Fruit fly (Drosophila melanogaster) whole organism, embryonic: Measurements from ENCODE around the gene Mzt1.

ENCODE experiments used
- Aef1 ChIP-seq: fragments of 200-800 bp; sonication (Bioruptor generic); IDR thresholded peaks from 3 replicates; pipeline ENCODE4 v1.3.6; 2022; ENCODE audit warnings: missing biosample characterization, missing genetic modification characterization
- Bdp1 ChIP-seq: fragments of 200-800 bp; sonication (Bioruptor generic); optimal IDR thresholded peaks from 3 replicates; lab custom pipeline; 2016; ENCODE audit warnings: missing biosample characterization, missing genetic modification characterization
- Blimp-1 ChIP-seq: fragments of 200-800 bp; sonication (Bioruptor generic); optimal IDR thresholded peaks from 3 replicates; lab custom pipeline; 2018; ENCODE audit warnings: missing biosample characterization, missing genetic modification characterization, mild to moderate bottlenecking, moderate library complexity, missing genetic modification reagents
- CG11696 ChIP-seq: fragments of 200-800 bp; sonication (Bioruptor generic); IDR thresholded peaks from 2 replicates; pipeline ENCODE4 v1.3.6; 2022; ENCODE audit warnings: missing biosample characterization, missing genetic modification characterization
- CG15269 ChIP-seq: fragments of 200-800 bp; sonication (Bioruptor generic); optimal IDR thresholded peaks from 2 replicates; lab custom pipeline; 2018; ENCODE audit warnings: missing biosample characterization, mild to moderate bottlenecking, missing genetic modification characterization, moderate library complexity
- CG1529 ChIP-seq: fragments of 200-800 bp; sonication (Bioruptor generic); optimal IDR thresholded peaks from 3 replicates; lab custom pipeline; 2018; ENCODE audit warnings: missing biosample characterization, missing genetic modification characterization
- CG15479 ChIP-seq: fragments of 200-800 bp; sonication (Bioruptor generic); optimal IDR thresholded peaks from 3 replicates; lab custom pipeline; 2019; ENCODE audit warnings: missing biosample characterization, mild to moderate bottlenecking, missing genetic modification characterization, moderate library complexity
- CG18262 ChIP-seq: fragments of 200-800 bp; optimal IDR thresholded peaks from 3 replicates; lab custom pipeline; 2019; ENCODE audit warnings: missing biosample characterization, mild to moderate bottlenecking, missing genetic modification characterization, moderate library complexity
- CG31224 ChIP-seq: fragments of 200-800 bp; sonication (Bioruptor generic); IDR thresholded peaks from 2 replicates; pipeline ENCODE4 v1.3.6; 2022; ENCODE audit warnings: missing biosample characterization, missing genetic modification characterization
- CG31388 ChIP-seq: fragments of 200-800 bp; sonication (Bioruptor generic); optimal IDR thresholded peaks from 2 replicates; lab custom pipeline; 2016; ENCODE audit warnings: missing biosample characterization, missing genetic modification characterization
- CG34224 ChIP-seq: fragments of 200-800 bp; sonication (Bioruptor generic); IDR thresholded peaks from 3 replicates; pipeline ENCODE4 v1.3.6; 2022; ENCODE audit warnings: missing biosample characterization, missing genetic modification characterization; ENCODE audit not compliant: partially characterized antibody
- CG5180 ChIP-seq: fragments of 200-800 bp; sonication (Bioruptor generic); optimal IDR thresholded peaks from 3 replicates; lab custom pipeline; 2017; ENCODE audit warnings: missing biosample characterization, missing genetic modification characterization, mild to moderate bottlenecking, moderate library complexity, missing genetic modification reagents
- CG6254 ChIP-seq: fragments of 200-800 bp; sonication (Bioruptor generic); optimal IDR thresholded peaks from 3 replicates; lab custom pipeline; 2017; ENCODE audit warnings: mild to moderate bottlenecking, missing biosample characterization, missing genetic modification reagents, missing genetic modification characterization
- CG6791 ChIP-seq: fragments of 200-800 bp; sonication (Bioruptor generic); IDR thresholded peaks from 3 replicates; pipeline ENCODE4 v1.3.6; 2022; ENCODE audit warnings: missing biosample characterization, missing genetic modification characterization; ENCODE audit not compliant: partially characterized antibody
- CG7357 ChIP-seq: fragments of 200-800 bp; sonication (Bioruptor generic); IDR thresholded peaks from 3 replicates; pipeline ENCODE4 v1.3.6; 2022; ENCODE audit warnings: missing biosample characterization, missing genetic modification characterization
- CG7745 ChIP-seq: fragments of 200-800 bp; sonication (Bioruptor generic); optimal IDR thresholded peaks from 2 replicates; lab custom pipeline; 2018; ENCODE audit warnings: missing biosample characterization, mild to moderate bottlenecking, missing genetic modification characterization, moderate library complexity
- CG9817 ChIP-seq: fragments of 200-800 bp; sonication (Bioruptor generic); optimal IDR thresholded peaks from 2 replicates; lab custom pipeline; 2018; ENCODE audit warnings: missing biosample characterization, mild to moderate bottlenecking, missing genetic modification characterization, moderate library complexity
- CoRest ChIP-seq: fragments of 200-800 bp; sonication (Bioruptor generic); optimal IDR thresholded peaks from 3 replicates; lab custom pipeline; 2018; ENCODE audit warnings: missing biosample characterization, mild to moderate bottlenecking, missing genetic modification characterization, moderate library complexity
- E2f2 ChIP-seq: fragments of 200-800 bp; sonication (Bioruptor generic); IDR thresholded peaks from 2 replicates; pipeline ENCODE4 v1.3.6; 2022; ENCODE audit warnings: missing biosample characterization, missing genetic modification characterization
- Fer1 ChIP-seq: fragments of 200-800 bp; sonication (Bioruptor generic); optimal IDR thresholded peaks from 2 replicates; lab custom pipeline; 2017; ENCODE audit warnings: missing biosample characterization, mild to moderate bottlenecking, missing genetic modification characterization
- Gug ChIP-seq: fragments of 200-800 bp; sonication (Bioruptor generic); IDR thresholded peaks from 4 replicates; pipeline ENCODE4 v1.3.6; 2022; ENCODE audit warnings: missing biosample characterization, missing genetic modification characterization
- HLH54F ChIP-seq: fragments of 200-800 bp; sonication (Bioruptor generic); optimal IDR thresholded peaks from 3 replicates; lab custom pipeline; 2016; ENCODE audit warnings: missing biosample characterization, missing genetic modification characterization
- HLHmδ ChIP-seq: fragments of 200-800 bp; sonication (Bioruptor generic); optimal IDR thresholded peaks from 2 replicates; lab custom pipeline; 2018; ENCODE audit warnings: missing biosample characterization, mild to moderate bottlenecking, missing genetic modification characterization, moderate library complexity
- Hand ChIP-seq: fragments of 200-800 bp; sonication (Bioruptor generic); optimal IDR thresholded peaks from 2 replicates; lab custom pipeline; 2017; ENCODE audit warnings: mild to moderate bottlenecking, missing biosample characterization, missing genetic modification reagents, missing genetic modification characterization
- Max ChIP-seq: fragments of 200-800 bp; sonication (Bioruptor generic); optimal IDR thresholded peaks from 2 replicates; lab custom pipeline; 2016; ENCODE audit warnings: missing biosample characterization, mild to moderate bottlenecking, missing genetic modification characterization
- Nf-YA ChIP-seq: fragments of 200-800 bp; sonication (Bioruptor generic); IDR thresholded peaks from 2 replicates; pipeline ENCODE4 v1.3.6; 2022; ENCODE audit warnings: missing biosample characterization, missing genetic modification characterization
- Opbp ChIP-seq: fragments of 200-800 bp; sonication (Bioruptor generic); IDR thresholded peaks from 3 replicates; pipeline ENCODE4 v1.3.6; 2022; ENCODE audit warnings: missing biosample characterization, missing genetic modification characterization; ENCODE audit not compliant: partially characterized antibody
- Vsx1 ChIP-seq: fragments of 200-800 bp; sonication (Bioruptor generic); optimal IDR thresholded peaks from 2 replicates; lab custom pipeline; 2017; ENCODE audit warnings: missing biosample characterization, mild to moderate bottlenecking, missing genetic modification characterization, missing genetic modification reagents
- ac ChIP-seq: fragments of 200-800 bp; sonication (Bioruptor generic); optimal IDR thresholded peaks from 3 replicates; lab custom pipeline; 2017; ENCODE audit warnings: missing biosample characterization, mild to moderate bottlenecking, missing genetic modification characterization
- al ChIP-seq: fragments of 200-800 bp; sonication (Bioruptor generic); IDR thresholded peaks from 2 replicates; pipeline ENCODE4 v1.3.6; 2022; ENCODE audit warnings: missing biosample characterization, missing genetic modification characterization
- ara ChIP-seq: fragments of 200-800 bp; sonication (Bioruptor generic); IDR thresholded peaks from 2 replicates; pipeline ENCODE4 v1.3.6; 2022; ENCODE audit warnings: missing biosample characterization, missing genetic modification characterization
- bowl ChIP-seq: fragments of 200-800 bp; sonication (Bioruptor generic); IDR thresholded peaks from 2 replicates; pipeline ENCODE4 v1.3.6; 2022; ENCODE audit warnings: missing biosample characterization, missing genetic modification characterization
- corto ChIP-seq: fragments of 200-800 bp; sonication (Bioruptor generic); optimal IDR thresholded peaks from 2 replicates; lab custom pipeline; 2016; ENCODE audit warnings: missing biosample characterization, mild to moderate bottlenecking, missing genetic modification characterization, moderate library complexity
- dati ChIP-seq: fragments of 200-800 bp; sonication (Bioruptor generic); IDR thresholded peaks from 2 replicates; pipeline ENCODE4 v1.3.6; 2022; ENCODE audit warnings: missing biosample characterization, missing genetic modification characterization
- dm ChIP-seq: fragments of 200-800 bp; sonication (Bioruptor generic); optimal IDR thresholded peaks from 3 replicates; lab custom pipeline; 2016; ENCODE audit warnings: missing biosample characterization, missing genetic modification characterization
- dpn ChIP-seq, 2 experiments: fragments of 200-800 bp; sonication (Bioruptor generic); optimal IDR thresholded peaks; 3 replicates each; lab custom pipeline; 2016; ENCODE audit warnings: missing biosample characterization in 2 of 2, missing genetic modification characterization in 2 of 2
- emc ChIP-seq: fragments of 200-800 bp; sonication (Bioruptor generic); optimal IDR thresholded peaks from 2 replicates; lab custom pipeline; 2016; ENCODE audit warnings: missing biosample characterization, missing genetic modification characterization
- ewg ChIP-seq: fragments of 200-800 bp; sonication (Bioruptor generic); optimal IDR thresholded peaks from 3 replicates; lab custom pipeline; 2017; ENCODE audit warnings: mild to moderate bottlenecking, missing biosample characterization, missing genetic modification reagents, missing genetic modification characterization
- hth ChIP-seq: fragments of >200 bp; optimal IDR thresholded peaks from 2 replicates; lab custom pipeline; 2017; ENCODE audit warnings: inconsistent platforms
- inv ChIP-seq: fragments of 200-800 bp; sonication (Bioruptor generic); IDR thresholded peaks from 2 replicates; pipeline ENCODE4 v1.3.6; 2022; ENCODE audit warnings: missing biosample characterization, missing genetic modification characterization; ENCODE audit not compliant: partially characterized antibody
- lilli ChIP-seq: fragments of 200-800 bp; sonication (Bioruptor generic); optimal IDR thresholded peaks from 3 replicates; lab custom pipeline; 2016; ENCODE audit warnings: missing biosample characterization, missing genetic modification characterization
- nerfin-2 ChIP-seq: fragments of 200-800 bp; sonication (Bioruptor generic); IDR thresholded peaks from 2 replicates; pipeline ENCODE4 v1.3.6; 2022; ENCODE audit warnings: missing biosample characterization, missing genetic modification characterization; ENCODE audit not compliant: partially characterized antibody
- sd ChIP-seq: fragments of 200-800 bp; sonication (Bioruptor generic); optimal IDR thresholded peaks from 3 replicates; lab custom pipeline; 2018; ENCODE audit warnings: missing biosample characterization, mild to moderate bottlenecking, missing genetic modification characterization, moderate library complexity
- sens-2 ChIP-seq: fragments of 200-800 bp; sonication (Bioruptor generic); IDR thresholded peaks from 2 replicates; pipeline ENCODE4 v1.3.6; 2022; ENCODE audit warnings: missing biosample characterization, missing genetic modification characterization
- seq ChIP-seq: fragments of 200-800 bp; sonication (Bioruptor generic); IDR thresholded peaks from 2 replicates; pipeline ENCODE4 v1.3.6; 2022; ENCODE audit warnings: missing biosample characterization, missing genetic modification characterization
- slp2 ChIP-seq: fragments of 200-800 bp; sonication (Bioruptor generic); optimal IDR thresholded peaks from 2 replicates; lab custom pipeline; 2016; ENCODE audit warnings: missing biosample characterization, missing genetic modification characterization
- trh ChIP-seq: fragments of 200-800 bp; sonication (Bioruptor generic); optimal IDR thresholded peaks from 2 replicates; lab custom pipeline; 2016; ENCODE audit warnings: missing biosample characterization, missing genetic modification characterization
- wek ChIP-seq: fragments of 200-800 bp; sonication (Bioruptor generic); optimal IDR thresholded peaks from 3 replicates; lab custom pipeline; 2018; ENCODE audit warnings: missing biosample characterization, mild to moderate bottlenecking, missing genetic modification characterization, moderate library complexity
- wor ChIP-seq: fragments of 200-800 bp; sonication (Bioruptor generic); IDR thresholded peaks from 2 replicates; pipeline ENCODE4 v1.3.6; 2022; ENCODE audit warnings: missing biosample characterization, missing genetic modification characterization

Mzt1 gene

DNA sequence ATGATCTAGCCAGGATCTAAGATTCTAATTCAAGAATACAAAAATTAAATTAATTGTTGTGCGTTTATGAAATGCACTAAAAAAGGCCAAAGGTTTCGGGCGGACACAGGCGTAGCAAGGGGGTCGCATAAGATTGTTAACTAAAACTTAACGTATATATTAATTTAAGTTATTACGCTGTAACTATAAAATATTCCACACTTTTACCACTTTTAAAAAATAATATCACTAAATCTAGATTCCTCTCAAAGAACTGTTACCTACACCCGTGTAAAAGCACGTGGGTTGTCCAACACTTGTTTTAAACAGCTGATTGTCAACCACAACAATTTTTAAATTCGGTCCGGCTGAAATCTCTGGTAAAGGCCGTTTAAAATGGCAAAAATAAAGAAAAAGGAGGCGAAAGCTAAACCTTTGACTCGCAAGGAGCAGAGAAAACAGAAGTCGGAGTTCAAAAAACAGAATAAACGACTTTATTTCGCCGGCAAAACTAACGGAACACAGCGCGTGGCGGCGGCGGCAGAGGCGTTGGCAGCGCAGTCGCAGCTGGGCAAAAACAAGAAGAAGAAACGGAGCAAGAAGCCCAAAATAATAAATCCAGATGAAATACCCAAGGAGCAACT is 15.5 kb upstream of the Mzt1 start, which contains the start of the genes mRpL23 and CG9004 (continued):
- TF ChIP-seq Aef1 (peak; percentile 100), CG7357 (GFP tag; lab: Robert Waterston, UW) (peak; percentile 99), CG31224 (peak; percentile 98), CG1529 (peak; percentile 97), dati (GFP tag; lab: Robert Waterston, UW) (peak; percentile 99), sens-2 (peak; percentile 99), CG31388 (GFP tag; lab: Kevin White, UChicago) (peak; percentile 99), E2f2 (GFP tag; lab: Robert Waterston, UW) (peak; percentile 92), CG15479 (GFP tag; lab: Kevin White, UChicago) (peak; percentile 70), wor (GFP tag; lab: Robert Waterston, UW) (peak; percentile 99), CG34224 (GFP tag; lab: Robert Waterston, UW) (0 out of 3 replicates have a peak, but pooled peaks have one; percentile 31), Nf-YA (GFP tag; lab: Robert Waterston, UW) (peak; percentile 98), sd (peak; percentile 95), Blimp-1 (GFP tag; lab: Kevin White, UChicago) (peak; percentile 98), CG11696 (GFP tag; lab: Robert Waterston, UW) (peak; percentile 98), ara (GFP tag; lab: Robert Waterston, UW) (peak; percentile 100), trh (GFP tag; lab: Kevin White, UChicago) (peak; percentile 99), CG6254 (GFP tag; lab: Kevin White, UChicago) (peak; percentile 96), Fer1 (peak; percentile 98), Bdp1 (GFP tag; lab: Kevin White, UChicago) (peak; percentile 94), Opbp (GFP tag; lab: Robert Waterston, UW) (no peak; the same call in 2 of the 3 replicates), CG6791 (GFP tag; lab: Robert Waterston, UW) (no peak), wek (GFP tag; lab: Kevin White, UChicago) (peak; percentile 91), slp2 (GFP tag; lab: Kevin White, UChicago) (peak; percentile 98), seq (GFP tag; lab: Robert Waterston, UW) (peak; percentile 99), lilli (peak; percentile 100), CG7745 (peak; percentile 65), Gug (GFP tag; lab: Robert Waterston, UW) (peak; percentile 99), corto (GFP tag; lab: Kevin White, UChicago) (peak; percentile 95), HLHmδ (no peak), CG9817 (tag; lab: Kevin White, UChicago) (peak; percentile 99), ac (GFP tag; lab: Kevin White, UChicago) (peak; percentile 95), al (GFP tag; lab: Robert Waterston, UW) (peak; percentile 99), dm (GFP tag; lab: Kevin White, UChicago) (peak; percentile 98), hth (lab: Kevin White, UChicago) (no peak), CG5180 (GFP tag; lab: Kevin White, UChicago) (peak; percentile 90), ewg (GFP tag; lab: Kevin White, UChicago) (peak; percentile 98), Hand (GFP tag; lab: Kevin White, UChicago) (peak; percentile 93), Max (peak; percentile 100), HLH54F (GFP tag; lab: Kevin White, UChicago) (peak; percentile 99), CG18262 (tag; lab: Kevin White, UChicago) (peak; percentile 98), emc (GFP tag; lab: Kevin White, UChicago) (peak; percentile 97), bowl (GFP tag; lab: Robert Waterston, UW) (peak; percentile 99), nerfin-2 (GFP tag; lab: Robert Waterston, UW) (no peak), Vsx1 (peak; percentile 96), dpn (GFP tag; optimal IDR thresholded peaks at IDR 0.05; lab: Kevin White, UChicago) (peak; percentile 99), CG15269 (tag; lab: Kevin White, UChicago) (peak; percentile 99), CoRest (tag; lab: Kevin White, UChicago) (peak; percentile 99), inv (GFP tag; lab: Robert Waterston, UW) (no peak)
